Worm (Caenorhabditis elegans) whole organism, late embryonic: Measurements from ENCODE around the gene ZC239.4.

ENCODE experiments used
- C08G9.2 ChIP-seq: sonication (generic microtip); optimal IDR thresholded peaks from 2 replicates; lab custom pipeline; 2016; ENCODE audit warnings: mild to moderate bottlenecking, missing genetic modification characterization, moderate library complexity, missing compliant biosample characterization
- C38D4.7 ChIP-seq: fragments of 200-800 bp; sonication (Bioruptor generic); optimal IDR thresholded peaks from 2 replicates; lab custom pipeline; 2018; ENCODE audit warnings: mild to moderate bottlenecking, missing genetic modification characterization, moderate library complexity, missing compliant biosample characterization
- K02D7.2 ChIP-seq: sonication (generic microtip); optimal IDR thresholded peaks from 2 replicates; lab custom pipeline; 2017; ENCODE audit warnings: mild to moderate bottlenecking, missing genetic modification characterization, missing compliant biosample characterization
- K09A11.1 ChIP-seq: sonication (generic microtip); optimal IDR thresholded peaks from 2 replicates; lab custom pipeline; 2017; ENCODE audit warnings: antibody characterized with exemption, mild to moderate bottlenecking, missing genetic modification characterization, missing compliant biosample characterization; ENCODE audit not compliant: insufficient read depth
- T23F11.4 ChIP-seq: fragments of 200-800 bp; sonication (Bioruptor generic); optimal IDR thresholded peaks from 2 replicates; lab custom pipeline; 2018; ENCODE audit warnings: mild to moderate bottlenecking, missing genetic modification characterization, missing compliant biosample characterization
- Y22D7AL.16 ChIP-seq: sonication (generic microtip); optimal IDR thresholded peaks from 2 replicates; lab custom pipeline; 2016; ENCODE audit warnings: missing genetic modification characterization, missing compliant biosample characterization
- ahr-1 ChIP-seq: sonication (generic microtip); optimal IDR thresholded peaks from 2 replicates; lab custom pipeline; 2016; ENCODE audit warnings: missing genetic modification characterization, missing compliant biosample characterization
- ceh-14 ChIP-seq: sonication (generic microtip); optimal IDR thresholded peaks from 2 replicates; lab custom pipeline; 2016; ENCODE audit warnings: missing genotype, missing genetic modification characterization, missing compliant biosample characterization
- ceh-18 ChIP-seq: sonication (generic microtip); optimal IDR thresholded peaks from 2 replicates; lab custom pipeline; 2016; ENCODE audit warnings: missing genetic modification characterization, missing compliant biosample characterization
- ceh-22 ChIP-seq: sonication (generic microtip); optimal IDR thresholded peaks from 2 replicates; lab custom pipeline; 2017; ENCODE audit warnings: missing biosample characterization, missing genetic modification characterization
- ceh-24 ChIP-seq: sonication (generic microtip); optimal IDR thresholded peaks from 2 replicates; lab custom pipeline; 2016; ENCODE audit warnings: mild to moderate bottlenecking, missing genetic modification characterization, missing compliant biosample characterization
- ceh-30 ChIP-seq: fragments of 150-350 bp; optimal IDR thresholded peaks from 2 replicates; lab custom pipeline; 2014; ENCODE audit warnings: missing biosample characterization, missing genetic modification characterization
- ceh-31 ChIP-seq: sonication (generic microtip); optimal IDR thresholded peaks from 2 replicates; lab custom pipeline; 2016; ENCODE audit warnings: missing genetic modification characterization, missing compliant biosample characterization
- ceh-34 ChIP-seq: sonication (generic microtip); optimal IDR thresholded peaks from 2 replicates; lab custom pipeline; 2016; ENCODE audit warnings: mild to moderate bottlenecking, missing genetic modification characterization, missing compliant biosample characterization
- ceh-45 ChIP-seq: fragments of 200-800 bp; sonication (Bioruptor generic); IDR thresholded peaks from 2 replicates; pipeline ENCODE4 v1.3.6; 2022; ENCODE audit warnings: missing genetic modification reagents, missing genetic modification characterization, missing compliant biosample characterization
- ceh-9 ChIP-seq: sonication (generic microtip); optimal IDR thresholded peaks from 2 replicates; lab custom pipeline; 2016; ENCODE audit warnings: mild to moderate bottlenecking, missing genetic modification characterization, inconsistent platforms, missing compliant biosample characterization
- che-1 ChIP-seq: sonication (generic microtip); optimal IDR thresholded peaks from 2 replicates; lab custom pipeline; 2016; ENCODE audit warnings: mild to moderate bottlenecking, missing genetic modification characterization, missing compliant biosample characterization
- dmd-4 ChIP-seq: sonication (generic microtip); optimal IDR thresholded peaks from 2 replicates; lab custom pipeline; 2016; ENCODE audit warnings: borderline replicate concordance, missing genetic modification characterization, missing compliant biosample characterization
- elt-2 ChIP-seq: sonication (generic microtip); optimal IDR thresholded peaks from 2 replicates; lab custom pipeline; 2016; ENCODE audit warnings: missing genetic modification reagents, missing genetic modification characterization, missing compliant biosample characterization
- fax-1 ChIP-seq: sonication (generic microtip); optimal IDR thresholded peaks from 2 replicates; lab custom pipeline; 2016; ENCODE audit warnings: missing genotype, missing genetic modification characterization, missing compliant biosample characterization
- fkh-6 ChIP-seq: sonication (generic microtip); optimal IDR thresholded peaks from 2 replicates; lab custom pipeline; 2016; ENCODE audit warnings: missing genetic modification characterization, missing compliant biosample characterization
- hlh-13 ChIP-seq: fragments of 200-800 bp; sonication (Bioruptor generic); optimal IDR thresholded peaks from 2 replicates; lab custom pipeline; 2018; ENCODE audit warnings: mild to moderate bottlenecking, missing genetic modification characterization, missing compliant biosample characterization
- hlh-6 ChIP-seq: sonication (generic microtip); optimal IDR thresholded peaks from 2 replicates; lab custom pipeline; 2016; ENCODE audit warnings: missing genotype, missing genetic modification characterization, missing compliant biosample characterization
- hlh-8 ChIP-seq: sonication (generic microtip); optimal IDR thresholded peaks from 2 replicates; lab custom pipeline; 2016; ENCODE audit warnings: missing genotype, missing genetic modification characterization, missing compliant biosample characterization
- lim-6 ChIP-seq: sonication (generic microtip); optimal IDR thresholded peaks from 2 replicates; lab custom pipeline; 2016; ENCODE audit warnings: missing genetic modification characterization, missing compliant biosample characterization
- mec-3 ChIP-seq: sonication (generic microtip); optimal IDR thresholded peaks from 2 replicates; lab custom pipeline; 2016; ENCODE audit warnings: borderline replicate concordance, missing genetic modification characterization, missing compliant biosample characterization
- nfya-1 ChIP-seq: sonication (generic microtip); optimal IDR thresholded peaks from 2 replicates; lab custom pipeline; 2017; ENCODE audit warnings: missing genetic modification characterization, mild to moderate bottlenecking, missing compliant biosample characterization, antibody characterized with exemption, moderate library complexity
- nhr-11 ChIP-seq: fragments of 150-350 bp; optimal IDR thresholded peaks from 2 replicates; lab custom pipeline; 2014; ENCODE audit warnings: missing biosample characterization, missing genetic modification characterization
- nhr-232 ChIP-seq: sonication (generic microtip); optimal IDR thresholded peaks from 2 replicates; lab custom pipeline; 2016; ENCODE audit warnings: missing genetic modification characterization, missing compliant biosample characterization
- npax-4 ChIP-seq: sonication (generic microtip); optimal IDR thresholded peaks from 2 replicates; lab custom pipeline; 2016; ENCODE audit warnings: missing genetic modification characterization, missing compliant biosample characterization
- odd-2 ChIP-seq: sonication (generic microtip); optimal IDR thresholded peaks from 2 replicates; lab custom pipeline; 2017; ENCODE audit warnings: antibody characterized with exemption, mild to moderate bottlenecking, missing genetic modification characterization, missing compliant biosample characterization
- pag-3 ChIP-seq: sonication (generic microtip); optimal IDR thresholded peaks from 2 replicates; lab custom pipeline; 2016; ENCODE audit warnings: missing compliant biosample characterization, missing genetic modification characterization, borderline replicate concordance
- pqm-1 ChIP-seq: sonication (generic microtip); optimal IDR thresholded peaks from 2 replicates; lab custom pipeline; 2016; ENCODE audit warnings: missing genetic modification characterization, missing compliant biosample characterization
- pros-1 ChIP-seq: fragments of 150-350 bp; optimal IDR thresholded peaks from 2 replicates; lab custom pipeline; 2014; ENCODE audit warnings: missing biosample characterization, missing genetic modification reagents, missing genetic modification characterization
- ref-2 ChIP-seq: sonication (generic microtip); optimal IDR thresholded peaks from 2 replicates; lab custom pipeline; 2016; ENCODE audit warnings: missing genetic modification characterization, missing compliant biosample characterization
- rnt-1 ChIP-seq: sonication (generic microtip); optimal IDR thresholded peaks from 2 replicates; lab custom pipeline; 2016; ENCODE audit warnings: missing genetic modification characterization, missing compliant biosample characterization
- sdc-2 ChIP-seq: sonication (generic microtip); optimal IDR thresholded peaks from 2 replicates; lab custom pipeline; 2016; ENCODE audit warnings: missing genotype, missing genetic modification characterization, missing compliant biosample characterization
- sox-2 ChIP-seq: fragments of 200-800 bp; sonication (Bioruptor generic); IDR thresholded peaks from 2 replicates; pipeline ENCODE4 v1.3.6; 2022; ENCODE audit warnings: missing genetic modification reagents, missing genetic modification characterization, missing compliant biosample characterization
- sox-4 ChIP-seq: sonication (generic microtip); optimal IDR thresholded peaks from 2 replicates; lab custom pipeline; 2017; ENCODE audit warnings: mild to moderate bottlenecking, missing genetic modification characterization, inconsistent platforms, missing compliant biosample characterization
- tbx-2 ChIP-seq: sonication (generic microtip); optimal IDR thresholded peaks from 2 replicates; lab custom pipeline; 2016; ENCODE audit warnings: missing genetic modification characterization, missing compliant biosample characterization
- ttx-3 ChIP-seq: sonication (generic microtip); optimal IDR thresholded peaks from 2 replicates; lab custom pipeline; 2016; ENCODE audit warnings: missing genetic modification reagents, missing genetic modification characterization, missing compliant biosample characterization
- unc-42 ChIP-seq: sonication (generic microtip); optimal IDR thresholded peaks from 2 replicates; lab custom pipeline; 2016; ENCODE audit warnings: missing genotype, missing genetic modification characterization, missing compliant biosample characterization
- unc-55 ChIP-seq: sonication (generic microtip); optimal IDR thresholded peaks from 2 replicates; lab custom pipeline; 2017; ENCODE audit warnings: missing biosample characterization, missing genetic modification reagents, missing genetic modification characterization
- unc-86 ChIP-seq: sonication (generic microtip); optimal IDR thresholded peaks from 2 replicates; lab custom pipeline; 2016; ENCODE audit warnings: missing genetic modification characterization, missing compliant biosample characterization
- zip-5 ChIP-seq: sonication (generic microtip); optimal IDR thresholded peaks from 2 replicates; lab custom pipeline; 2016; ENCODE audit warnings: missing genetic modification characterization, missing compliant biosample characterization

Gene ZC239.4

ce11 chrII:3224631-3225030, 10.6 kb downstream of the ZC239.4 start, which contains the start of gene ZC239.15:
TSS of gene ZC239.15 (minus strand) at chrII:3224731.
- TF ChIP-seq hlh-6 (tag; lab: Kevin White, UChicago) (no peak), nfya-1 (tag; lab: Kevin White, UChicago) (no peak), unc-55 (GFP tag; lab: Kevin White, UChicago) (no peak), pqm-1 (tag; lab: Kevin White, UChicago) (no peak), ttx-3 (tag; lab: Kevin White, UChicago) (no peak), tbx-2 (no peak), ceh-30 (tag; lab: Kevin White, UChicago) (no peak), nhr-11 (tag; lab: Kevin White, UChicago) (no peak), ceh-14 (tag; lab: Kevin White, UChicago) (no peak), C08G9.2 (tag; lab: Kevin White, UChicago) (no peak), ceh-18 (no peak), odd-2 (tag; lab: Kevin White, UChicago) (no peak), unc-86 (tag; lab: Kevin White, UChicago) (no peak), ceh-34 (tag; lab: Kevin White, UChicago) (no peak), pros-1 (tag; lab: Kevin White, UChicago) (no peak), ahr-1 (no peak), rnt-1 (no peak)

- TF ChIP-seq sdc-2 (tag; lab: Kevin White, UChicago) (no peak), unc-42 (tag; lab: Kevin White, UChicago) (no peak), ceh-9 (no peak), sox-4 (tag; lab: Kevin White, UChicago) (no peak), elt-2 (tag; lab: Kevin White, UChicago) (no peak), ceh-45 (no peak)
- TF ChIP-seq, all 69 proteins: peak for 0
Measured at ce11 chrII:3225200-3225599, 11.2 kb downstream of the ZC239.4 start, which contains the start of gene ZC239.16. TSS of gene ZC239.16 (minus strand) at chrII:3225319.

ce11 chrII:3225780-3226179, 11.8 kb downstream of the ZC239.4 start, which contains the start of gene ZC239.17:
TSS of gene ZC239.17 (minus strand) at chrII:3225880.
- TF ChIP-seq ceh-9: no peak
- no peak for TF ChIP-seq nhr-232 (tag; lab: Kevin White, UChicago)
- no peak for TF ChIP-seq ref-2 (tag; lab: Kevin White, UChicago)
- TF ChIP-seq K09A11.1 (tag; lab: Kevin White, UChicago): no peak
- no peak for TF ChIP-seq zip-5 (tag; lab: Kevin White, UChicago)
- no peak for TF ChIP-seq ceh-24 (tag; lab: Kevin White, UChicago)
- TF ChIP-seq C08G9.2 (tag; lab: Kevin White, UChicago): no peak
- no peak for TF ChIP-seq ceh-45
- TF ChIP-seq lim-6 (tag; lab: Kevin White, UChicago): no peak
- no peak for TF ChIP-seq C38D4.7 (GFP tag; lab: Kevin White, UChicago)
- TF ChIP-seq ceh-22: no peak
- TF ChIP-seq unc-55 (GFP tag; lab: Kevin White, UChicago): no peak
- no peak for TF ChIP-seq mec-3
- no peak for TF ChIP-seq pag-3 (tag; lab: Kevin White, UChicago)
- TF ChIP-seq che-1 (tag; lab: Kevin White, UChicago): no peak
- TF ChIP-seq ceh-31 (tag; lab: Kevin White, UChicago): no peak
- no peak for TF ChIP-seq ceh-14 (tag; lab: Kevin White, UChicago)

- TF ChIP-seq T23F11.4 (GFP tag; lab: Kevin White, UChicago) (no peak), ref-2 (tag; lab: Kevin White, UChicago) (no peak), C08G9.2 (tag; lab: Kevin White, UChicago) (no peak), ceh-22 (no peak), dmd-4 (tag; lab: Kevin White, UChicago) (no peak), npax-4 (tag; lab: Kevin White, UChicago) (no peak), Y22D7AL.16 (tag; lab: Kevin White, UChicago) (no peak), sox-2 (no peak), fkh-6 (tag; lab: Kevin White, UChicago) (no peak), K02D7.2 (tag; lab: Kevin White, UChicago) (no peak), elt-2 (tag; lab: Kevin White, UChicago) (no peak), hlh-8 (tag; lab: Kevin White, UChicago) (no peak), fax-1 (tag; lab: Kevin White, UChicago) (no peak), unc-42 (tag; lab: Kevin White, UChicago) (no peak), ceh-45 (no peak), hlh-13 (no peak)
Measured at ce11 chrII:3230422-3230821, 16.4 kb downstream of the ZC239.4 start, which contains the start of gene srh-297. TSS of gene srh-297 (minus strand) at chrII:3230522.
